Worm (Caenorhabditis elegans) whole organism, L1 larva: ENCODE data around the gene paqr-2.
A peak's percentile ranks its signal among the peaks of the same experiment; 100 is the strongest.

Source experiments
- C04F5.9 ChIP-seq: sonication (generic microtip); optimal IDR thresholded peaks from 2 replicates; lab custom pipeline; 2016; ENCODE audit warnings: missing genetic modification characterization, missing compliant biosample characterization
- Y116A8C.19 ChIP-seq: sonication (generic microtip); optimal IDR thresholded peaks from 2 replicates; lab custom pipeline; 2016; ENCODE audit warnings: missing compliant biosample characterization, missing genetic modification characterization, borderline replicate concordance
- ceh-8 ChIP-seq: fragments of 200-800 bp; sonication (Bioruptor generic); optimal IDR thresholded peaks from 2 replicates; lab custom pipeline; 2018; ENCODE audit warnings: mild to moderate bottlenecking, missing genetic modification characterization, moderate library complexity, missing compliant biosample characterization
- ceh-82 ChIP-seq, 3 experiments: fragments of 150-350 bp in 1 of 3; sonication (generic microtip) in 2 of 3; optimal IDR thresholded peaks; 2 replicates each; lab custom pipeline; 2014 to 2017; ENCODE audit warnings: missing biosample characterization in 3 of 3, missing genetic modification characterization in 3 of 3
- ceh-88 ChIP-seq: fragments of 200-800 bp; sonication (Bioruptor generic); IDR thresholded peaks from 2 replicates; pipeline ENCODE4 v1.3.6; 2022; ENCODE audit warnings: missing genetic modification characterization, missing compliant biosample characterization
- dsc-1 ChIP-seq: sonication (generic microtip); optimal IDR thresholded peaks from 2 replicates; lab custom pipeline; 2016; ENCODE audit warnings: mild to moderate bottlenecking, missing genetic modification characterization, missing compliant biosample characterization
- efl-1 ChIP-seq, 4 experiments: fragments of 150-350 bp; optimal IDR thresholded peaks in 3 of 4; peaks in 1 of 4; 1 replicate in 1 of 4; 2 replicates in 3 of 4; lab custom pipeline; 2014; ENCODE audit warnings: missing biosample characterization in 2 of 4, missing genetic modification characterization in 2 of 4, missing genetic modification reagents in 2 of 4
- efl-3 ChIP-seq: fragments of 200-800 bp; sonication (Bioruptor generic); optimal IDR thresholded peaks from 2 replicates; lab custom pipeline; 2018; ENCODE audit warnings: mild to moderate bottlenecking, missing genetic modification characterization, missing compliant biosample characterization
- egl-13 ChIP-seq: sonication (generic microtip); optimal IDR thresholded peaks from 2 replicates; lab custom pipeline; 2016; ENCODE audit warnings: missing genotype, missing genetic modification reagents, missing genetic modification characterization, missing compliant biosample characterization
- egl-27 ChIP-seq, 2 experiments: fragments of 150-350 bp in 1 of 2; sonication (generic microtip); optimal IDR thresholded peaks; 3 replicates each; lab custom pipeline; 2017 to 2018; ENCODE audit warnings: missing biosample characterization in 2 of 2, missing genetic modification characterization in 2 of 2, missing genetic modification reagents in 2 of 2
- elt-2 ChIP-seq: sonication (generic microtip); optimal IDR thresholded peaks from 2 replicates; lab custom pipeline; 2016; ENCODE audit warnings: missing genetic modification characterization, mild to moderate bottlenecking, inconsistent platforms, missing compliant biosample characterization, missing genetic modification reagents
- elt-3 ChIP-seq, 6 experiments: fragments of 150-350 bp in 1 of 6; sonication (generic microtip); optimal IDR thresholded peaks; 2 replicates each; lab custom pipeline; 2017 to 2018; ENCODE audit warnings: missing biosample characterization in 6 of 6, missing genetic modification characterization in 6 of 6, inconsistent platforms in 1 of 6
- fkh-8 ChIP-seq: sonication (generic microtip); optimal IDR thresholded peaks from 2 replicates; lab custom pipeline; 2016; ENCODE audit warnings: mild to moderate bottlenecking, missing genetic modification characterization, missing compliant biosample characterization
- hlh-4 ChIP-seq: sonication (generic microtip); optimal IDR thresholded peaks from 2 replicates; lab custom pipeline; 2016; ENCODE audit warnings: mild to moderate bottlenecking, missing genetic modification characterization, missing compliant biosample characterization
- hpl-2 ChIP-seq: fragments of 150-350 bp; optimal IDR thresholded peaks from 2 replicates; lab custom pipeline; 2014; ENCODE audit warnings: missing biosample characterization, missing genetic modification reagents, missing genetic modification characterization
- lin-14 ChIP-seq: fragments of 200-800 bp; sonication (Bioruptor generic); optimal IDR thresholded peaks from 2 replicates; lab custom pipeline; 2018; ENCODE audit warnings: mild to moderate bottlenecking, missing genetic modification characterization, moderate library complexity, missing compliant biosample characterization
- lin-39 ChIP-seq: fragments of 150-350 bp; optimal IDR thresholded peaks from 2 replicates; lab custom pipeline; 2014; ENCODE audit warnings: missing biosample characterization, missing genetic modification reagents, missing genetic modification characterization
- mab-9 ChIP-seq: fragments of 200-800 bp; sonication (Bioruptor generic); IDR thresholded peaks from 2 replicates; pipeline ENCODE4 v1.3.6; 2022; ENCODE audit warnings: missing genetic modification reagents, missing genetic modification characterization, missing compliant biosample characterization
- mep-1 ChIP-seq: fragments of 150-350 bp; optimal IDR thresholded peaks from 2 replicates; lab custom pipeline; 2014; ENCODE audit warnings: missing biosample characterization, missing genetic modification characterization
- nhr-47 ChIP-seq: sonication (generic microtip); optimal IDR thresholded peaks from 2 replicates; lab custom pipeline; 2016; ENCODE audit warnings: mild to moderate bottlenecking, missing genetic modification characterization, moderate library complexity, missing compliant biosample characterization
- nhr-71 ChIP-seq: sonication (generic microtip); optimal IDR thresholded peaks from 2 replicates; lab custom pipeline; 2016; ENCODE audit warnings: mild to moderate bottlenecking, missing genetic modification characterization, moderate library complexity, missing compliant biosample characterization
- nhr-76 ChIP-seq: sonication (generic microtip); optimal IDR thresholded peaks from 2 replicates; lab custom pipeline; 2017; ENCODE audit warnings: missing biosample characterization, missing genetic modification characterization
- nhr-90 ChIP-seq: sonication (generic microtip); optimal IDR thresholded peaks from 2 replicates; lab custom pipeline; 2016; ENCODE audit warnings: mild to moderate bottlenecking, missing genetic modification characterization, missing compliant biosample characterization; ENCODE audit not compliant: poor library complexity
- pag-3 ChIP-seq: sonication (generic microtip); optimal IDR thresholded peaks from 2 replicates; lab custom pipeline; 2017; ENCODE audit warnings: missing genetic modification characterization, mild to moderate bottlenecking, missing compliant biosample characterization, antibody characterized with exemption, borderline replicate concordance; ENCODE audit not compliant: insufficient read depth
- pax-3 ChIP-seq: fragments of 200-800 bp; sonication (Bioruptor generic); optimal IDR thresholded peaks from 2 replicates; lab custom pipeline; 2018; ENCODE audit warnings: mild to moderate bottlenecking, missing genetic modification characterization, moderate library complexity, missing compliant biosample characterization
- pqm-1 ChIP-seq: sonication (generic microtip); optimal IDR thresholded peaks from 3 replicates; lab custom pipeline; 2017; ENCODE audit warnings: missing biosample characterization, missing genetic modification characterization
- rnt-1 ChIP-seq: sonication (generic microtip); optimal IDR thresholded peaks from 2 replicates; lab custom pipeline; 2016; ENCODE audit warnings: mild to moderate bottlenecking, missing genetic modification characterization, moderate library complexity, missing compliant biosample characterization
- sup-37 ChIP-seq: fragments of 200-800 bp; sonication (Bioruptor generic); optimal IDR thresholded peaks from 2 replicates; lab custom pipeline; 2018; ENCODE audit warnings: mild to moderate bottlenecking, missing genetic modification characterization, missing compliant biosample characterization
- tbx-2 ChIP-seq: sonication (generic microtip); optimal IDR thresholded peaks from 2 replicates; lab custom pipeline; 2016; ENCODE audit warnings: missing genetic modification characterization, missing compliant biosample characterization
- unc-98 ChIP-seq: fragments of 200-800 bp; sonication (Bioruptor generic); IDR thresholded peaks from 2 replicates; pipeline ENCODE4 v1.3.6; 2022; ENCODE audit warnings: missing genetic modification characterization, missing compliant biosample characterization
- vab-15 ChIP-seq: sonication (generic microtip); optimal IDR thresholded peaks from 2 replicates; lab custom pipeline; 2017; ENCODE audit warnings: missing genotype, mild to moderate bottlenecking, missing genetic modification characterization, missing compliant biosample characterization
- xbp-1 ChIP-seq: sonication (generic microtip); optimal IDR thresholded peaks from 2 replicates; lab custom pipeline; 2016; ENCODE audit warnings: missing genetic modification characterization, missing compliant biosample characterization
- zip-4 ChIP-seq: fragments of 200-800 bp; sonication (Bioruptor generic); optimal IDR thresholded peaks from 2 replicates; lab custom pipeline; 2018; ENCODE audit warnings: mild to moderate bottlenecking, missing genetic modification characterization, moderate library complexity, missing compliant biosample characterization
- ztf-4 ChIP-seq: fragments of 150-350 bp; optimal IDR thresholded peaks from 2 replicates; lab custom pipeline; 2014; ENCODE audit warnings: missing biosample characterization, missing genetic modification characterization

Gene paqr-2

DNA sequence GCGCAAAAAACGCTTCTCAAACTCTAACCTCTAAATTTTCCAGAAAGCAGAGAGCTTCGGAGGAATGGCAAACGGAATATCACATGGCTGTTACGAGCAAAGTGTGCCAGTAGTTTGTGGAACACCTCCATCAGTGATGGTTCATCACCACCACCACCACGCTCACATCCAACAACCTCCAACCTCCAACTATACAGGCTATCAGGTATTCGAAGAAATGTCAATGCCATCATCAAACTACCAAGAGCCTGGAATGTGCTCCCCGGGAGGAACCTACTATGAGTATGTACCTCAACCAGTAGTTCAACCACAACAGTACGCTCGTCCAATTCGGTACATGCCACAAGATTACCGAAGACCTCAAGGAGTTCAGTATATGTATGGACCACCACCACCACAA, 36.2 kb downstream of the paqr-2 start:
- TF ChIP-seq efl-1 (optimal IDR thresholded peaks at IDR 0.05; lab: Kevin White, UChicago), result no peak
- TF ChIP-seq efl-1 (GFP tag; optimal IDR thresholded peaks at IDR 0.05 in 1 of 2; lab: Kevin White, UChicago), result peak in 1 of 2 experiments; percentile 65
- TF ChIP-seq xbp-1, result no peak

ce11 chrIII:5341382-5341781, 38.3 kb downstream of the paqr-2 start, which contains the start of gene ZK121.2:
Gene ZK121.2 (plus strand): TSS chrIII:5341682.
- TF ChIP-seq ztf-4 (no peak), nhr-76 (no peak), zip-4 (GFP tag; lab: Kevin White, UChicago) (no peak), hpl-2 (no peak), egl-13 (tag; lab: Kevin White, UChicago) (no peak), ceh-82 (tag; optimal IDR thresholded peaks at IDR 0.05; lab: Kevin White, UChicago) (no peak), efl-3 (GFP tag; lab: Kevin White, UChicago) (no peak), nhr-90 (no peak), elt-2 (tag; lab: Kevin White, UChicago) (no peak), lin-39 (no peak), tbx-2 (tag; lab: Kevin White, UChicago) (no peak)

- peak; percentile 80 for TF ChIP-seq dsc-1 (tag; lab: Kevin White, UChicago)
- no peak for TF ChIP-seq unc-98 (GFP tag; lab: Robert Waterston, UW)
- peak; percentile 65 for TF ChIP-seq fkh-8 (tag; lab: Kevin White, UChicago)
- peak; percentile 24 for TF ChIP-seq pax-3 (tag; lab: Kevin White, UChicago)
Measured at ce11 chrIII:5340530-5340929, 39.2 kb downstream of the paqr-2 start.

DNA sequence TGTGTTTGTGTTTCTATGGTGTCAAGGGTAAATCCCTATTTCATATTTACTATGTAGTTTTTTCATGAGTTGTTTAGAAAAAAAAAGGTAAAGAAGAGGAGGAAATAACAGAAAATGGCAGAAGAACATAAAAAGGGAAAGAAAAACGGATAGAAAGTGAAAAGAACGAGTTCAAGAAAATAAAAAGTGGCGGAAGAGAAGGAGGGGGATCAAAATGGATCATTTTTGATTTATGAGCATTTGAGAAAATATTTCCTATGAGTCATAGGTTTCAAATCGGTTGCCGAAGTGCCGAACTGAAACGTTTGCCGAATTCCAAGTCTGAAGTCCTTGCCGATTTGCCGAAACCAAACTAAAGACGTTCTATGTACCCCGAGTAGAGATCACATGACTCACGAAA, 40.9 kb downstream of the paqr-2 start:
- TF ChIP-seq nhr-47 (tag; lab: Kevin White, UChicago), result no peak
- TF ChIP-seq ceh-8 (GFP tag; lab: Kevin White, UChicago), result no peak
- TF ChIP-seq vab-15 (tag; lab: Kevin White, UChicago), result no peak
- TF ChIP-seq unc-98 (GFP tag; lab: Robert Waterston, UW), result no peak
- TF ChIP-seq Y116A8C.19, result no peak
- no peak for TF ChIP-seq pax-3 (tag; lab: Kevin White, UChicago)
- TF ChIP-seq nhr-76, result no peak
- no peak for TF ChIP-seq mab-9 (GFP tag; lab: Robert Waterston, UW)
- no peak for TF ChIP-seq lin-14 (GFP tag; lab: Kevin White, UChicago)
- TF ChIP-seq elt-3 (tag; optimal IDR thresholded peaks at IDR 0.05; lab: Kevin White, UChicago), result no peak
- TF ChIP-seq egl-27 (tag; optimal IDR thresholded peaks at IDR 0.05; lab: Kevin White, UChicago), result no peak
- no peak for TF ChIP-seq pqm-1 (tag; lab: Kevin White, UChicago)
- TF ChIP-seq xbp-1, result no peak
- no peak for TF ChIP-seq hlh-4 (tag; lab: Kevin White, UChicago)
- TF ChIP-seq lin-39, result no peak
- TF ChIP-seq sup-37 (GFP tag; lab: Kevin White, UChicago), result no peak
- TF ChIP-seq pag-3 (tag; lab: Kevin White, UChicago), result no peak
- TF ChIP-seq C04F5.9 (tag; lab: Kevin White, UChicago), result no peak

- TF ChIP-seq nhr-71 (tag; lab: Kevin White, UChicago), result peak; percentile 20
- no peak for TF ChIP-seq mep-1 (tag; lab: Kevin White, UChicago)
- peak; percentile 62 for TF ChIP-seq fkh-8 (tag; lab: Kevin White, UChicago)
- TF ChIP-seq efl-1 (optimal IDR thresholded peaks at IDR 0.05; lab: Kevin White, UChicago), result no peak
- TF ChIP-seq efl-1 (GFP tag; optimal IDR thresholded peaks at IDR 0.05 in 1 of 2; lab: Kevin White, UChicago), result peak in 1 of 2 experiments; percentile 87
- TF ChIP-seq ceh-88 (GFP tag; lab: Robert Waterston, UW), result no peak
- TF ChIP-seq rnt-1 (tag; lab: Kevin White, UChicago), result peak; percentile 23
Measured at ce11 chrIII:5334517-5335049, 45.1 kb downstream of the paqr-2 start.
